Fruit fly (Drosophila melanogaster): ENCODE data around the gene CG13731.

CG13731 gene

dm6 chr3L:17359225-17359773, 29.5 kb downstream of the CG13731 start, which contains the start of gene tap (continued):
- no peak for TF ChIP-seq CG2678 (tag; optimal IDR thresholded peaks at IDR 0.05)
- no peak for TF ChIP-seq fd3F (GFP tag; optimal IDR thresholded peaks at IDR 0.05)
- TF ChIP-seq CG14441 (GFP tag; IDR thresholded peaks at IDR 0.05), result no peak
- no peak for TF ChIP-seq CkIIα-i1 (GFP tag; IDR thresholded peaks at IDR 0.05)
- TF ChIP-seq CG8924 (tag; optimal IDR thresholded peaks at IDR 0.05), result no peak
- no peak for TF ChIP-seq CG12744 (GFP tag; optimal IDR thresholded peaks at IDR 0.05)
- TF ChIP-seq CG17612 (GFP tag; IDR thresholded peaks at IDR 0.05), result no peak
- TF ChIP-seq gsb-n (tag; optimal IDR thresholded peaks at IDR 0.05), result peak; percentile 89
- TF ChIP-seq CG2129 (GFP tag; IDR thresholded peaks at IDR 0.05; ENCODE audit: partially characterized antibody), result no peak

- peak; percentile 54 for TF ChIP-seq Kr (GFP tag; optimal IDR thresholded peaks at IDR 0.05)
- no peak for TF ChIP-seq CG11696 (GFP tag; IDR thresholded peaks at IDR 0.05)
- TF ChIP-seq ap (GFP tag; IDR thresholded peaks at IDR 0.05), result no peak
- peak; percentile 100 for TF ChIP-seq Hey (tag; optimal IDR thresholded peaks at IDR 0.05)
- TF ChIP-seq abd-A (tag; optimal IDR thresholded peaks at IDR 0.05), result peak; percentile 9
- TF ChIP-seq nerfin-1 (tag; optimal IDR thresholded peaks at IDR 0.05), result peak; percentile 4
- TF ChIP-seq Abd-B (GFP tag; optimal IDR thresholded peaks at IDR 0.05), result no peak
- peak; percentile 77 for TF ChIP-seq oc (tag; optimal IDR thresholded peaks at IDR 0.05)
- no peak for TF ChIP-seq HLH54F (GFP tag; optimal IDR thresholded peaks at IDR 0.05)
- TF ChIP-seq scrt (GFP tag; optimal IDR thresholded peaks at IDR 0.05), result peak; percentile 68
- TF ChIP-seq run (tag; optimal IDR thresholded peaks at IDR 0.05), result peak; percentile 75
Measured at dm6 chr3L:17358490-17358889, 30.3 kb downstream of the CG13731 start.

dm6 chr3L:17357431-17357830, 31.3 kb downstream of the CG13731 start:
- TF ChIP-seq gce (GFP tag; IDR thresholded peaks at IDR 0.05) (no peak), gsb-n (tag; optimal IDR thresholded peaks at IDR 0.05) (peak; percentile 93), Deaf1 (tag; optimal IDR thresholded peaks at IDR 0.05) (peak; percentile 8), CG3407 (GFP tag; optimal IDR thresholded peaks at IDR 0.05) (no peak)

dm6 chr3L:17352812-17353211, 35.9 kb downstream of the CG13731 start:
- TF ChIP-seq Hr39 (optimal IDR thresholded peaks at IDR 0.05), result no peak
- TF ChIP-seq mam (GFP tag; optimal IDR thresholded peaks at IDR 0.05), result peak; percentile 11
- no peak for TF ChIP-seq CG8478 (optimal IDR thresholded peaks at IDR 0.05)
- TF ChIP-seq Trl (optimal IDR thresholded peaks at IDR 0.05), result no peak
- no peak for TF ChIP-seq Trl (GFP tag; optimal IDR thresholded peaks at IDR 0.05)
- TF ChIP-seq CG13123 (GFP tag; optimal IDR thresholded peaks at IDR 0.05), result no peak
- peak; percentile 57 for TF ChIP-seq Abd-B (GFP tag; optimal IDR thresholded peaks at IDR 0.05)
- no peak for TF ChIP-seq Stat92E (GFP tag; optimal IDR thresholded peaks at IDR 0.05)
- TF ChIP-seq knrl (GFP tag; IDR thresholded peaks at IDR 0.05; ENCODE audit: partially characterized antibody), result peak; percentile 30; the same call in 1 of the 3 replicates
- TF ChIP-seq sens (GFP tag), result peak; percentile 35
- TF ChIP-seq CG11456 (GFP tag; IDR thresholded peaks at IDR 0.05), result no peak
- TF ChIP-seq bbx (GFP tag; IDR thresholded peaks at IDR 0.05; ENCODE audit: partially characterized antibody), result no peak
- peak; percentile 89 for TF ChIP-seq CG4854 (GFP tag; optimal IDR thresholded peaks at IDR 0.05)
- no peak for TF ChIP-seq CG4730 (GFP tag; IDR thresholded peaks at IDR 0.05)
- no peak for TF ChIP-seq gt (GFP tag; IDR thresholded peaks at IDR 0.05)
- TF ChIP-seq tgo (GFP tag; IDR thresholded peaks at IDR 0.05), result no peak
- peak; percentile 84 for TF ChIP-seq pzg (GFP tag; optimal IDR thresholded peaks at IDR 0.05)
- TF ChIP-seq Adf1 (GFP tag; IDR thresholded peaks at IDR 0.05), result no peak
- TF ChIP-seq prd (optimal IDR thresholded peaks at IDR 0.05), result no peak
- no peak for TF ChIP-seq prd (GFP tag; IDR thresholded peaks at IDR 0.05)
- TF ChIP-seq CG12744 (GFP tag; optimal IDR thresholded peaks at IDR 0.05), result no peak
- no peak for TF ChIP-seq CG31388 (GFP tag; optimal IDR thresholded peaks at IDR 0.05)
- no peak for TF ChIP-seq CG18599 (GFP tag; optimal IDR thresholded peaks at IDR 0.05)
- no peak for TF ChIP-seq CG6854 (GFP tag; optimal IDR thresholded peaks at IDR 0.05)
- no peak for TF ChIP-seq CG9876 (GFP tag; optimal IDR thresholded peaks at IDR 0.05)
- TF ChIP-seq vfl (GFP tag; optimal IDR thresholded peaks at IDR 0.05), result no peak
- peak; percentile 49 for TF ChIP-seq Sin3A (optimal IDR thresholded peaks at IDR 0.05)
- no peak for TF ChIP-seq CG10274 (GFP tag; optimal IDR thresholded peaks at IDR 0.05)
